Worm (Caenorhabditis elegans) whole organism, mixed stage, embryonic: ENCODE data around the gene stg-1.

Source experiments
- M03D4.4 ChIP-seq: sonication (generic microtip); optimal IDR thresholded peaks from 2 replicates; lab custom pipeline; 2017; ENCODE audit warnings: mild to moderate bottlenecking, missing genetic modification characterization, missing compliant biosample characterization
- bed-3 ChIP-seq: fragments of 200-800 bp; sonication (Bioruptor generic); optimal IDR thresholded peaks from 3 replicates; lab custom pipeline; 2018; ENCODE audit warnings: mild to moderate bottlenecking, missing genetic modification characterization, moderate library complexity, missing compliant biosample characterization
- blmp-1 ChIP-seq: fragments of 150-350 bp; optimal IDR thresholded peaks from 2 replicates; lab custom pipeline; 2014; ENCODE audit warnings: missing biosample characterization, missing genetic modification characterization
- ceh-39 ChIP-seq: fragments of 150-350 bp; optimal IDR thresholded peaks from 2 replicates; lab custom pipeline; 2014; ENCODE audit warnings: missing biosample characterization, missing genetic modification characterization
- ceh-43 ChIP-seq: fragments of 200-800 bp; sonication (Bioruptor generic); optimal IDR thresholded peaks from 2 replicates; lab custom pipeline; 2018; ENCODE audit warnings: mild to moderate bottlenecking, missing genetic modification characterization, moderate library complexity, missing compliant biosample characterization
- ceh-83 ChIP-seq: fragments of 200-800 bp; sonication (Bioruptor generic); optimal IDR thresholded peaks from 2 replicates; lab custom pipeline; 2018; ENCODE audit warnings: mild to moderate bottlenecking, missing genetic modification characterization, missing compliant biosample characterization
- cnd-1 ChIP-seq: fragments of 200-800 bp; sonication (Bioruptor generic); optimal IDR thresholded peaks from 2 replicates; lab custom pipeline; 2018; ENCODE audit warnings: mild to moderate bottlenecking, missing genetic modification characterization, missing compliant biosample characterization
- drap-1 ChIP-seq: fragments of 200-800 bp; sonication (Bioruptor generic); optimal IDR thresholded peaks from 3 replicates; lab custom pipeline; 2018; ENCODE audit warnings: mild to moderate bottlenecking, missing genetic modification characterization, missing compliant biosample characterization
- elt-1 ChIP-seq: sonication (generic microtip); optimal IDR thresholded peaks from 2 replicates; lab custom pipeline; 2017; ENCODE audit warnings: missing genetic modification characterization, mild to moderate bottlenecking, missing compliant biosample characterization, antibody characterized with exemption, moderate library complexity, borderline replicate concordance; ENCODE audit not compliant: insufficient read depth
- elt-3 ChIP-seq: fragments of 150-350 bp; optimal IDR thresholded peaks from 2 replicates; lab custom pipeline; 2014; ENCODE audit warnings: missing biosample characterization, missing genetic modification characterization
- flh-1 ChIP-seq: fragments of 200-800 bp; sonication (Bioruptor generic); optimal IDR thresholded peaks from 2 replicates; lab custom pipeline; 2018; ENCODE audit warnings: mild to moderate bottlenecking, missing genetic modification characterization, moderate library complexity, missing compliant biosample characterization
- ham-2 ChIP-seq: fragments of 200-800 bp; sonication (Bioruptor generic); optimal IDR thresholded peaks from 2 replicates; lab custom pipeline; 2018; ENCODE audit warnings: mild to moderate bottlenecking, missing genetic modification characterization, missing compliant biosample characterization
- lin-13 ChIP-seq: fragments of 150-350 bp; optimal IDR thresholded peaks from 2 replicates; lab custom pipeline; 2014; ENCODE audit warnings: missing biosample characterization, missing genetic modification characterization
- lin-32 ChIP-seq: fragments of 200-800 bp; sonication (Bioruptor generic); optimal IDR thresholded peaks from 2 replicates; lab custom pipeline; 2018; ENCODE audit warnings: mild to moderate bottlenecking, missing genetic modification characterization, missing compliant biosample characterization
- mab-5 ChIP-seq: fragments of 150-350 bp; optimal IDR thresholded peaks from 2 replicates; lab custom pipeline; 2014; ENCODE audit warnings: missing biosample characterization, missing genetic modification characterization
- mep-1 ChIP-seq: fragments of 150-350 bp; optimal IDR thresholded peaks from 2 replicates; lab custom pipeline; 2017; ENCODE audit warnings: missing biosample characterization, missing genetic modification reagents, missing genetic modification characterization, inconsistent platforms
- mls-2 ChIP-seq: sonication (generic microtip); optimal IDR thresholded peaks from 2 replicates; lab custom pipeline; 2016; ENCODE audit warnings: mild to moderate bottlenecking, missing genetic modification characterization, moderate library complexity, missing compliant biosample characterization
- nhr-12 ChIP-seq: fragments of 150-350 bp; optimal IDR thresholded peaks from 2 replicates; lab custom pipeline; 2014; ENCODE audit warnings: missing biosample characterization, missing genetic modification characterization
- nhr-237 ChIP-seq: fragments of 150-350 bp; optimal IDR thresholded peaks from 2 replicates; lab custom pipeline; 2014; ENCODE audit warnings: missing biosample characterization, missing genetic modification characterization
- nhr-28 ChIP-seq: fragments of 150-350 bp; optimal IDR thresholded peaks from 2 replicates; lab custom pipeline; 2014; ENCODE audit warnings: missing biosample characterization, missing genetic modification characterization
- nhr-76 ChIP-seq: sonication (generic microtip); optimal IDR thresholded peaks from 2 replicates; lab custom pipeline; 2017; ENCODE audit warnings: missing biosample characterization, missing genetic modification characterization
- pha-4 ChIP-seq: fragments of 150-350 bp; optimal IDR thresholded peaks from 2 replicates; lab custom pipeline; 2018; ENCODE audit warnings: missing biosample characterization, missing genetic modification reagents, missing genetic modification characterization
- snpc-4 ChIP-seq: fragments of 150-350 bp; optimal IDR thresholded peaks from 2 replicates; lab custom pipeline; 2014; ENCODE audit warnings: missing biosample characterization, missing genetic modification characterization
- sptf-1 ChIP-seq: sonication (generic microtip); optimal IDR thresholded peaks from 2 replicates; lab custom pipeline; 2017; ENCODE audit warnings: mild to moderate bottlenecking, missing genetic modification characterization, moderate library complexity, missing compliant biosample characterization
- tbx-8 ChIP-seq: fragments of 200-800 bp; sonication (Bioruptor generic); optimal IDR thresholded peaks from 2 replicates; lab custom pipeline; 2018; ENCODE audit warnings: mild to moderate bottlenecking, missing genetic modification characterization, moderate library complexity, missing compliant biosample characterization
- unc-120 ChIP-seq: sonication (generic microtip); optimal IDR thresholded peaks from 2 replicates; lab custom pipeline; 2017; ENCODE audit warnings: missing genetic modification characterization, missing compliant biosample characterization; ENCODE audit not compliant: poor library complexity, severe bottlenecking
- zip-8 ChIP-seq: fragments of 150-350 bp; optimal IDR thresholded peaks from 2 replicates; lab custom pipeline; 2014; ENCODE audit warnings: missing biosample characterization, missing genetic modification characterization
- ztf-11 ChIP-seq: fragments of 150-350 bp; optimal IDR thresholded peaks from 2 replicates; lab custom pipeline; 2014; ENCODE audit warnings: missing biosample characterization, missing genetic modification characterization

stg-1 gene

ce11 chrII:10099072-10099471 lies 38.6 kb upstream of the stg-1 start:
- TF ChIP-seq zip-8 (tag; lab: Kevin White, UChicago) (no peak), M03D4.4 (tag; lab: Kevin White, UChicago) (no peak), lin-32 (GFP tag; lab: Kevin White, UChicago) (no peak), elt-3 (tag; lab: Kevin White, UChicago) (no peak), cnd-1 (tag; lab: Kevin White, UChicago) (no peak), drap-1 (no peak), ceh-83 (GFP tag; lab: Kevin White, UChicago) (no peak), ceh-39 (no peak), nhr-237 (tag; lab: Kevin White, UChicago) (no peak), unc-120 (tag; lab: Kevin White, UChicago) (no peak), mep-1 (tag; lab: Kevin White, UChicago) (no peak), nhr-28 (tag; lab: Kevin White, UChicago) (no peak), blmp-1 (tag; lab: Kevin White, UChicago) (no peak), sptf-1 (tag; lab: Kevin White, UChicago) (no peak), bed-3 (GFP tag; lab: Kevin White, UChicago) (no peak), ztf-11 (tag; lab: Kevin White, UChicago) (no peak), tbx-8 (GFP tag; lab: Kevin White, UChicago) (no peak), nhr-12 (tag; lab: Kevin White, UChicago) (no peak)

ce11 chrII:10098428-10098827 lies 38.0 kb upstream of the stg-1 start:
- TF ChIP-seq pha-4 (tag; lab: Kevin White, UChicago), result no peak
- TF ChIP-seq nhr-237 (tag; lab: Kevin White, UChicago), result no peak
- TF ChIP-seq zip-8 (tag; lab: Kevin White, UChicago), result no peak
- TF ChIP-seq mab-5, result no peak
- no peak for TF ChIP-seq M03D4.4 (tag; lab: Kevin White, UChicago)
- no peak for TF ChIP-seq bed-3 (GFP tag; lab: Kevin White, UChicago)
- TF ChIP-seq unc-120 (tag; lab: Kevin White, UChicago), result no peak
- no peak for TF ChIP-seq nhr-28 (tag; lab: Kevin White, UChicago)
- TF ChIP-seq nhr-76 (tag; lab: Kevin White, UChicago), result no peak

DNA sequence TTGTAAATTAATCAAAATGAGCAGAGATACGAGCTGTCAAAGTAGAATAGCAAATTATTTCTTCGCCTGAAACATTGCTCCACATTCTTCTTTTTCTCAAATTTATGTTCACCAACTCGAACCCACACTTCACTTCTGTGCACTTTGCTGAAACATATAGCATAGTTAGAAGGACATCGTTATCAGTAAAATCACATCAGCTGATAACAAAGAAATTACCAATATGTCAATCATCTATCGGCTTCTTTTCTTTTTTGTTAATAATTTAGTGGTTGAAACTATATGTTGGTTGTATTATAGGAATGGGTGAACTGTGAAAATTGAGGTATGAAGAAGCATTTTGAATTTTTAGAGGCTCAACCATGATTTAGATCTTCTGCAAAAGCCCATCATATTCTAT lies 34.8 kb upstream of the stg-1 start:
- TF ChIP-seq flh-1 (GFP tag; lab: Kevin White, UChicago) (no peak), ceh-39 (no peak), unc-120 (tag; lab: Kevin White, UChicago) (no peak), elt-1 (tag; lab: Kevin White, UChicago) (no peak), mep-1 (tag; lab: Kevin White, UChicago) (no peak), cnd-1 (tag; lab: Kevin White, UChicago) (no peak), nhr-237 (tag; lab: Kevin White, UChicago) (no peak), lin-13 (tag; lab: Kevin White, UChicago) (no peak), elt-3 (tag; lab: Kevin White, UChicago) (no peak), nhr-28 (tag; lab: Kevin White, UChicago) (no peak), tbx-8 (GFP tag; lab: Kevin White, UChicago) (no peak), zip-8 (tag; lab: Kevin White, UChicago) (no peak), blmp-1 (tag; lab: Kevin White, UChicago) (no peak), ceh-83 (GFP tag; lab: Kevin White, UChicago) (no peak), ceh-43 (GFP tag; lab: Kevin White, UChicago) (no peak), mab-5 (no peak), snpc-4 (tag; lab: Kevin White, UChicago) (no peak), ham-2 (GFP tag; lab: Kevin White, UChicago) (no peak)

DNA sequence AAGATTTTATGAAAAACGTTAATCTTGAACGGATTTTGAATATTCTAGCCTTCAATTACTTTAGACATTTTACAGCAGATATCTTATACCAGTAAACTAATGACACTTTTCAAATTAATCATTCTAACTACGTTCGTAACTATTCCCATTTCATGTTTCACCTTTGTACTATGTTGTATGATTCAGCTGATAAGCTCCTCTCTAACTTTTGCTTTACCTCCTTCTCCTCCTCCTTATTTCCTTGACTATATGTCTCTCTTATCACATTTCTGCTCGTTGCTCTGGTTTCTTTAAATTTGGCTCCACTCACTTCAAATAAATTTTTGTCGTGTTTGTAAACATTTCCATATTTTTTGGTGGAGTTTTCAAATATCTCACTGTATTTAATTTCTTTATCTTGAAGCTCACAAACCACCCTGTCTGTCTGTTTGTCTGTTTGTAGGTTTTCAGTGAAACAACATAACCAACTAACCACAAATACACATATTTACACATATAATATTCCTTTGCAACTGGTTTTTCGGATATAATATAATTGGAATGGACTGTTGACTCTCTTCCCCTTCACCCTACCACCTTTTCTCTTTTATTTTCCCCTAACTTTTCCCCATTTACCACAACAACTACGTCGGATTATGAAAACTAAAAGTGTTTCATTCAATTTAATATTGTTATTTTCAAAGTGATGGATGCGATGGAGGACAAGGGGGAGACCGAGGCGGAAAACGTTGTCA lies 33.9 kb upstream of the stg-1 start, which contains the start of gene lact-2:
lact-2 (plus strand) TSS at position 684 of the 734 bp plus-strand sequence.
- TF ChIP-seq mls-2 (tag; lab: Kevin White, UChicago) (no peak), flh-1 (GFP tag; lab: Kevin White, UChicago) (no peak), lin-32 (GFP tag; lab: Kevin White, UChicago) (no peak), cnd-1 (tag; lab: Kevin White, UChicago) (no peak), ham-2 (GFP tag; lab: Kevin White, UChicago) (no peak)
